Worm (Caenorhabditis elegans): ENCODE data around the gene Y71G10AR.4.

ce11 chrIV:2235983-2236382, 37.1 kb downstream of the Y71G10AR.4 start:
- TF ChIP-seq lin-39 (tag; optimal IDR thresholded peaks at IDR 0.05) (no peak), ztf-11 (tag; optimal IDR thresholded peaks at IDR 0.05) (no peak), dpl-1 (GFP tag; optimal IDR thresholded peaks at IDR 0.05) (no peak), irx-1 (tag; optimal IDR thresholded peaks at IDR 0.05) (no peak), zag-1 (tag; optimal IDR thresholded peaks at IDR 0.05) (no peak), skn-1 (tag; optimal IDR thresholded peaks at IDR 0.05) (no peak), ceh-63 (GFP tag; optimal IDR thresholded peaks at IDR 0.05) (no peak), egl-27 (tag; optimal IDR thresholded peaks at IDR 0.05) (no peak), unc-62 (GFP tag; optimal IDR thresholded peaks at IDR 0.05) (no peak), nhr-11 (tag; optimal IDR thresholded peaks at IDR 0.05) (no peak)

Measured in whole organism, L1 larva.